Fruit fly (Drosophila melanogaster) whole organism, wandering third instar larva: ENCODE data around the gene CG8578.

Experiments used
- Myc ChIP-seq: fragments of >200 bp; optimal IDR thresholded peaks from 2 replicates; lab custom pipeline; 2017
- OdsH ChIP-seq: fragments of 200-800 bp; sonication (Bioruptor generic); optimal IDR thresholded peaks from 2 replicates; lab custom pipeline; 2016; ENCODE audit warnings: missing biosample characterization, mild to moderate bottlenecking, missing genetic modification characterization
- h ChIP-seq: fragments of 200-800 bp; sonication (Bioruptor generic); optimal IDR thresholded peaks from 3 replicates; lab custom pipeline; 2016; ENCODE audit warnings: missing biosample characterization, mild to moderate bottlenecking, missing genetic modification characterization

DNA sequence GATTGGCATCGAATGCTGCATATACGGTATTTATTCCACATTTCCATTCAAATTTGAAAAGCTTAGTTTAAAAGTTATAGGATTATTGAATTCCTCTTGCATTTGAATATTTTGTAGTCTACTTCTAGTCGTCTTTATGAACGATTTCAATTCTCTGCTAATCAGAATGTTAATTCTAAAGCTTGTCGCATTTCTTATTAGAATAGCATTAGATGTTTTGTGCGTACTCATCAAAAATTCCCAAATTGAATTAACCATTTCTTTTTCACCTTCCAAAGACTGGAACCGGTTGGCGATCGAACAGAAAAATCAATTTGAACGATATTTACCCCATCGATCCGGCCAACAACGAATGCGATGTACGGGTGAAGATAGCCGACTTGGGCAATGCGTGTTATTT, 4.3 kb upstream of the CG8578 start:
- TF ChIP-seq OdsH (no peak), Myc (lab: Kevin White, UChicago) (no peak), h (GFP tag; lab: Kevin White, UChicago) (no peak)
